Worm (Caenorhabditis elegans): ENCODE results near the gene sdhd-1.

- TF ChIP-seq sdz-12 (GFP tag; optimal IDR thresholded peaks at IDR 0.05): no peak
- TF ChIP-seq R02D3.7 (tag; optimal IDR thresholded peaks at IDR 0.05): no peak
- TF ChIP-seq lin-39 (tag; optimal IDR thresholded peaks at IDR 0.05): no peak
- no peak for TF ChIP-seq nhr-102 (tag; optimal IDR thresholded peaks at IDR 0.05)
- TF ChIP-seq daf-19 (GFP tag; conservative IDR thresholded peaks at IDR 0.05): no peak
- TF ChIP-seq dmd-9 (GFP tag; IDR thresholded peaks at IDR 0.05): no peak
- TF ChIP-seq fkh-10 (GFP tag; optimal IDR thresholded peaks at IDR 0.05): no peak
- TF ChIP-seq ceh-82 (tag; optimal IDR thresholded peaks at IDR 0.05): no peak
- TF ChIP-seq nhr-28 (tag; optimal IDR thresholded peaks at IDR 0.05): no peak
- TF ChIP-seq dve-1 (tag; optimal IDR thresholded peaks at IDR 0.05; ENCODE audit: insufficient read depth): no peak
- TF ChIP-seq gei-8 (GFP tag; optimal IDR thresholded peaks at IDR 0.05): no peak
- TF ChIP-seq F37D6.2 (tag; optimal IDR thresholded peaks at IDR 0.05): no peak
- TF ChIP-seq zag-1 (tag; optimal IDR thresholded peaks at IDR 0.05): no peak
- peak in 1 of 2 experiments; percentile 43 for TF ChIP-seq unc-62 (GFP tag; optimal IDR thresholded peaks at IDR 0.05 in 1 of 2)
- no peak for TF ChIP-seq unc-62 (tag; optimal IDR thresholded peaks at IDR 0.05)
Measured at ce11 chrII:11027777-11028176, 21.9 kb downstream of the sdhd-1 start.

All from whole organism, L4 larva.